Worm (Caenorhabditis elegans) whole organism, L1 larva: Measurements from ENCODE around the gene frpr-1.
A peak's percentile ranks its signal among the peaks of the same experiment; 100 is the strongest.

Experiments
- C16A3.4 ChIP-seq: fragments of 150-350 bp; optimal IDR thresholded peaks from 2 replicates; lab custom pipeline; 2014; ENCODE audit warnings: missing biosample characterization, missing genetic modification characterization
- C34B4.2 ChIP-seq: sonication (generic microtip); optimal IDR thresholded peaks from 2 replicates; lab custom pipeline; 2017; ENCODE audit warnings: mild to moderate bottlenecking, missing genetic modification characterization, missing compliant biosample characterization
- F16B12.6 ChIP-seq: fragments of 150-350 bp; optimal IDR thresholded peaks from 2 replicates; lab custom pipeline; 2014; ENCODE audit warnings: missing biosample characterization, missing genetic modification characterization
- aha-1 ChIP-seq: fragments of 150-350 bp; optimal IDR thresholded peaks from 2 replicates; lab custom pipeline; 2014; ENCODE audit warnings: missing biosample characterization, missing genetic modification characterization
- ceh-8 ChIP-seq: fragments of 200-800 bp; sonication (Bioruptor generic); optimal IDR thresholded peaks from 2 replicates; lab custom pipeline; 2018; ENCODE audit warnings: mild to moderate bottlenecking, missing genetic modification characterization, moderate library complexity, missing compliant biosample characterization
- ceh-82 ChIP-seq, 3 experiments: fragments of 150-350 bp in 1 of 3; sonication (generic microtip) in 2 of 3; optimal IDR thresholded peaks; 2 replicates each; lab custom pipeline; 2014 to 2017; ENCODE audit warnings: missing biosample characterization in 3 of 3, missing genetic modification characterization in 3 of 3
- ceh-90 ChIP-seq: sonication (generic microtip); optimal IDR thresholded peaks from 2 replicates; lab custom pipeline; 2016; ENCODE audit warnings: missing genetic modification characterization, missing compliant biosample characterization
- dpl-1 ChIP-seq, 3 experiments: fragments of 150-350 bp in 2 of 3; sonication (generic microtip) in 1 of 3; optimal IDR thresholded peaks; 2 replicates each; lab custom pipeline; 2014 to 2017; ENCODE audit warnings: missing biosample characterization in 3 of 3, missing genetic modification characterization in 3 of 3, missing genetic modification reagents in 3 of 3
- efl-1 ChIP-seq, 4 experiments: fragments of 150-350 bp; optimal IDR thresholded peaks in 3 of 4; peaks in 1 of 4; 1 replicate in 1 of 4; 2 replicates in 3 of 4; lab custom pipeline; 2014; ENCODE audit warnings: missing biosample characterization in 2 of 4, missing genetic modification characterization in 2 of 4, missing genetic modification reagents in 2 of 4
- efl-3 ChIP-seq: fragments of 200-800 bp; sonication (Bioruptor generic); optimal IDR thresholded peaks from 2 replicates; lab custom pipeline; 2018; ENCODE audit warnings: mild to moderate bottlenecking, missing genetic modification characterization, missing compliant biosample characterization
- egl-13 ChIP-seq: sonication (generic microtip); optimal IDR thresholded peaks from 2 replicates; lab custom pipeline; 2016; ENCODE audit warnings: missing genotype, missing genetic modification reagents, missing genetic modification characterization, missing compliant biosample characterization
- egl-27 ChIP-seq, 2 experiments: fragments of 150-350 bp in 1 of 2; sonication (generic microtip); optimal IDR thresholded peaks; 3 replicates each; lab custom pipeline; 2017 to 2018; ENCODE audit warnings: missing biosample characterization in 2 of 2, missing genetic modification characterization in 2 of 2, missing genetic modification reagents in 2 of 2
- elt-2 ChIP-seq: sonication (generic microtip); optimal IDR thresholded peaks from 2 replicates; lab custom pipeline; 2016; ENCODE audit warnings: missing genetic modification characterization, mild to moderate bottlenecking, inconsistent platforms, missing compliant biosample characterization, missing genetic modification reagents
- ets-5 ChIP-seq: fragments of 200-800 bp; sonication (Bioruptor generic); IDR thresholded peaks from 2 replicates; pipeline ENCODE4 v1.3.6; 2022; ENCODE audit warnings: missing genetic modification characterization, missing compliant biosample characterization
- fkh-4 ChIP-seq: sonication (generic microtip); optimal IDR thresholded peaks from 2 replicates; lab custom pipeline; 2016; ENCODE audit warnings: missing compliant biosample characterization, missing genetic modification characterization, borderline replicate concordance
- grh-1 ChIP-seq: fragments of 200-800 bp; sonication (Bioruptor generic); IDR thresholded peaks from 2 replicates; pipeline ENCODE4 v1.3.6; 2022; ENCODE audit warnings: missing genetic modification reagents, missing genetic modification characterization, missing compliant biosample characterization
- hlh-17 ChIP-seq: fragments of 200-800 bp; sonication (Bioruptor generic); optimal IDR thresholded peaks from 2 replicates; lab custom pipeline; 2018; ENCODE audit warnings: missing genetic modification characterization, mild to moderate bottlenecking, missing compliant biosample characterization, moderate library complexity, borderline replicate concordance
- hlh-4 ChIP-seq: sonication (generic microtip); optimal IDR thresholded peaks from 2 replicates; lab custom pipeline; 2016; ENCODE audit warnings: mild to moderate bottlenecking, missing genetic modification characterization, missing compliant biosample characterization
- hpl-2 ChIP-seq: fragments of 150-350 bp; optimal IDR thresholded peaks from 2 replicates; lab custom pipeline; 2014; ENCODE audit warnings: missing biosample characterization, missing genetic modification reagents, missing genetic modification characterization
- irx-1 ChIP-seq: sonication (generic microtip); optimal IDR thresholded peaks from 2 replicates; lab custom pipeline; 2016; ENCODE audit warnings: missing genetic modification characterization, missing compliant biosample characterization
- isw-1 ChIP-seq: fragments of 200-800 bp; sonication (Bioruptor generic); IDR thresholded peaks from 2 replicates; pipeline ENCODE4 v1.3.6; 2022; ENCODE audit warnings: missing genetic modification characterization, missing compliant biosample characterization
- lin-14 ChIP-seq: fragments of 200-800 bp; sonication (Bioruptor generic); optimal IDR thresholded peaks from 2 replicates; lab custom pipeline; 2018; ENCODE audit warnings: mild to moderate bottlenecking, missing genetic modification characterization, moderate library complexity, missing compliant biosample characterization
- lin-15B ChIP-seq: fragments of 150-350 bp; sonication (generic microtip); optimal IDR thresholded peaks from 3 replicates; lab custom pipeline; 2014; ENCODE audit warnings: missing biosample characterization, missing genetic modification characterization
- lin-35 ChIP-seq, 2 experiments: fragments of 150-350 bp; optimal IDR thresholded peaks; 2 replicates each; lab custom pipeline; 2014; ENCODE audit warnings: missing biosample characterization in 2 of 2, missing genetic modification characterization in 2 of 2, missing genetic modification reagents in 2 of 2
- lin-39 ChIP-seq: fragments of 150-350 bp; optimal IDR thresholded peaks from 2 replicates; lab custom pipeline; 2014; ENCODE audit warnings: missing biosample characterization, missing genetic modification reagents, missing genetic modification characterization
- mab-9 ChIP-seq: fragments of 200-800 bp; sonication (Bioruptor generic); IDR thresholded peaks from 2 replicates; pipeline ENCODE4 v1.3.6; 2022; ENCODE audit warnings: missing genetic modification reagents, missing genetic modification characterization, missing compliant biosample characterization
- mef-2 ChIP-seq: fragments of 150-350 bp; optimal IDR thresholded peaks from 2 replicates; lab custom pipeline; 2014; ENCODE audit warnings: missing biosample characterization, missing genetic modification characterization
- nhr-237 ChIP-seq: fragments of 150-350 bp; optimal IDR thresholded peaks from 2 replicates; lab custom pipeline; 2014; ENCODE audit warnings: missing biosample characterization, missing genetic modification characterization
- nhr-28 ChIP-seq: fragments of 150-350 bp; optimal IDR thresholded peaks from 2 replicates; lab custom pipeline; 2014; ENCODE audit warnings: missing biosample characterization, missing genetic modification characterization
- nhr-47 ChIP-seq: sonication (generic microtip); optimal IDR thresholded peaks from 2 replicates; lab custom pipeline; 2016; ENCODE audit warnings: mild to moderate bottlenecking, missing genetic modification characterization, moderate library complexity, missing compliant biosample characterization
- nhr-71 ChIP-seq: sonication (generic microtip); optimal IDR thresholded peaks from 2 replicates; lab custom pipeline; 2016; ENCODE audit warnings: mild to moderate bottlenecking, missing genetic modification characterization, moderate library complexity, missing compliant biosample characterization
- nhr-76 ChIP-seq: sonication (generic microtip); optimal IDR thresholded peaks from 2 replicates; lab custom pipeline; 2017; ENCODE audit warnings: missing biosample characterization, missing genetic modification characterization
- nhr-77 ChIP-seq: fragments of 150-350 bp; optimal IDR thresholded peaks from 2 replicates; lab custom pipeline; 2014; ENCODE audit warnings: missing biosample characterization, missing genetic modification characterization
- nhr-85 ChIP-seq: sonication (generic microtip); peaks from one replicate; lab custom pipeline; 2016; ENCODE audit warnings: missing genetic modification characterization, inconsistent platforms, missing compliant biosample characterization
- nhr-90 ChIP-seq: sonication (generic microtip); optimal IDR thresholded peaks from 2 replicates; lab custom pipeline; 2016; ENCODE audit warnings: mild to moderate bottlenecking, missing genetic modification characterization, missing compliant biosample characterization; ENCODE audit not compliant: poor library complexity
- pax-3 ChIP-seq: fragments of 200-800 bp; sonication (Bioruptor generic); optimal IDR thresholded peaks from 2 replicates; lab custom pipeline; 2018; ENCODE audit warnings: mild to moderate bottlenecking, missing genetic modification characterization, moderate library complexity, missing compliant biosample characterization
- pqm-1 ChIP-seq: sonication (generic microtip); optimal IDR thresholded peaks from 3 replicates; lab custom pipeline; 2017; ENCODE audit warnings: missing biosample characterization, missing genetic modification characterization
- snpc-4 ChIP-seq: fragments of 150-350 bp; optimal IDR thresholded peaks from 2 replicates; lab custom pipeline; 2014; ENCODE audit warnings: missing biosample characterization, missing genetic modification characterization
- snu-23 ChIP-seq: sonication (generic microtip); optimal IDR thresholded peaks from 2 replicates; lab custom pipeline; 2016; ENCODE audit warnings: missing genetic modification characterization, missing compliant biosample characterization
- sox-4 ChIP-seq: sonication (generic microtip); optimal IDR thresholded peaks from 2 replicates; lab custom pipeline; 2016; ENCODE audit warnings: missing genetic modification characterization, missing compliant biosample characterization
- sup-37 ChIP-seq: fragments of 200-800 bp; sonication (Bioruptor generic); optimal IDR thresholded peaks from 2 replicates; lab custom pipeline; 2018; ENCODE audit warnings: mild to moderate bottlenecking, missing genetic modification characterization, missing compliant biosample characterization
- swsn-7 ChIP-seq: sonication (generic microtip); optimal IDR thresholded peaks from 2 replicates; lab custom pipeline; 2016; ENCODE audit warnings: missing genetic modification characterization, missing compliant biosample characterization
- tbx-2 ChIP-seq: sonication (generic microtip); optimal IDR thresholded peaks from 2 replicates; lab custom pipeline; 2016; ENCODE audit warnings: missing genetic modification characterization, missing compliant biosample characterization
- tlp-1 ChIP-seq: fragments of 150-350 bp; optimal IDR thresholded peaks from 2 replicates; lab custom pipeline; 2014; ENCODE audit warnings: missing biosample characterization, missing genetic modification characterization
- unc-30 ChIP-seq: sonication (generic microtip); optimal IDR thresholded peaks from 2 replicates; lab custom pipeline; 2017; ENCODE audit warnings: missing biosample characterization, missing genetic modification characterization
- unc-62 ChIP-seq: fragments of 150-350 bp; optimal IDR thresholded peaks from 2 replicates; lab custom pipeline; 2014; ENCODE audit warnings: missing biosample characterization, missing genetic modification reagents, missing genetic modification characterization
- unc-86 ChIP-seq: sonication (generic microtip); optimal IDR thresholded peaks from 2 replicates; lab custom pipeline; 2016; ENCODE audit warnings: missing genetic modification characterization, missing compliant biosample characterization
- vab-15 ChIP-seq: sonication (generic microtip); optimal IDR thresholded peaks from 2 replicates; lab custom pipeline; 2017; ENCODE audit warnings: missing genotype, mild to moderate bottlenecking, missing genetic modification characterization, missing compliant biosample characterization
- xbp-1 ChIP-seq: sonication (generic microtip); optimal IDR thresholded peaks from 2 replicates; lab custom pipeline; 2016; ENCODE audit warnings: missing genetic modification characterization, missing compliant biosample characterization
- zag-1 ChIP-seq: fragments of 150-350 bp; optimal IDR thresholded peaks from 2 replicates; lab custom pipeline; 2014; ENCODE audit warnings: missing biosample characterization, missing genetic modification characterization
- ztf-11 ChIP-seq, 2 experiments: sonication (generic microtip); optimal IDR thresholded peaks; 2 replicates each; lab custom pipeline; 2016 to 2017; ENCODE audit warnings: missing genetic modification characterization in 2 of 2, missing biosample characterization in 1 of 2, missing compliant biosample characterization in 1 of 2

Gene frpr-1

ce11 chrX:8084669-8085068 lies 44.8 kb downstream of the frpr-1 start:
- 0 out of 2 replicates have a peak, but pooled peaks have one; percentile 8 for TF ChIP-seq grh-1 (GFP tag; lab: Robert Waterston, UW)
- no peak for TF ChIP-seq nhr-90 (tag; lab: Kevin White, UChicago)

- TF ChIP-seq xbp-1 (tag; lab: Kevin White, UChicago) (peak; percentile 31), lin-35 (GFP tag; optimal IDR thresholded peaks at IDR 0.05; lab: Kevin White, UChicago) (peak; percentile 10 to 76), unc-30 (no peak), ceh-82 (tag; optimal IDR thresholded peaks at IDR 0.05; lab: Kevin White, UChicago) (no peak), egl-13 (tag; lab: Kevin White, UChicago) (no peak), ceh-90 (no peak), irx-1 (tag; lab: Kevin White, UChicago) (peak; percentile 38), hpl-2 (GFP tag; lab: Kevin White, UChicago) (no peak), nhr-47 (peak; percentile 58), mab-9 (GFP tag; lab: Robert Waterston, UW) (no peak), nhr-237 (tag; lab: Kevin White, UChicago) (no peak), unc-62 (GFP tag; lab: Kevin White, UChicago) (no peak), snu-23 (GFP tag; lab: Kevin White, UChicago) (peak; percentile 82), ztf-11 (tag; optimal IDR thresholded peaks at IDR 0.05; lab: Kevin White, UChicago) (no peak), F16B12.6 (tag; lab: Kevin White, UChicago) (no peak), nhr-85 (peak; percentile 98), dpl-1 (GFP tag; optimal IDR thresholded peaks at IDR 0.05; lab: Kevin White, UChicago) (no peak), pqm-1 (tag; lab: Kevin White, UChicago) (no peak), hlh-4 (no peak), sup-37 (no peak), egl-27 (tag; optimal IDR thresholded peaks at IDR 0.05; lab: Kevin White, UChicago) (no peak), nhr-28 (tag; lab: Kevin White, UChicago) (no peak), fkh-4 (tag; lab: Kevin White, UChicago) (no peak), lin-39 (tag; lab: Kevin White, UChicago) (no peak), ceh-8 (GFP tag; lab: Kevin White, UChicago) (no peak), nhr-71 (peak; percentile 86), hlh-17 (no peak), lin-15B (tag; lab: Kevin White, UChicago) (no peak), tlp-1 (tag; lab: Kevin White, UChicago) (no peak), pax-3 (tag; lab: Kevin White, UChicago) (no peak), C34B4.2 (tag; lab: Kevin White, UChicago) (no peak), unc-86 (tag; lab: Kevin White, UChicago) (no peak), lin-14 (GFP tag; lab: Kevin White, UChicago) (peak; percentile 90), zag-1 (no peak), sox-4 (tag; lab: Kevin White, UChicago) (no peak), efl-3 (no peak), nhr-77 (tag; lab: Kevin White, UChicago) (no peak), nhr-90 (tag; lab: Kevin White, UChicago) (peak; percentile 88), C16A3.4 (tag; lab: Kevin White, UChicago) (peak; percentile 24), mef-2 (tag; lab: Kevin White, UChicago) (no peak), nhr-76 (tag; lab: Kevin White, UChicago) (no peak), tbx-2 (tag; lab: Kevin White, UChicago) (peak; percentile 57), elt-2 (tag; lab: Kevin White, UChicago) (peak; percentile 78), ets-5 (GFP tag; lab: Robert Waterston, UW) (no peak), snpc-4 (no peak), swsn-7 (tag; lab: Kevin White, UChicago) (peak; percentile 38), isw-1 (GFP tag; lab: Robert Waterston, UW) (no peak), efl-1 (optimal IDR thresholded peaks at IDR 0.05; lab: Kevin White, UChicago) (no peak), efl-1 (GFP tag; optimal IDR thresholded peaks at IDR 0.05 in 1 of 2; lab: Kevin White, UChicago) (peak in 1 of 2 experiments; percentile 58), aha-1 (tag; lab: Kevin White, UChicago) (no peak), vab-15 (tag; lab: Kevin White, UChicago) (no peak)
Observed at ce11 chrX:8083919-8084318, 45.5 kb downstream of the frpr-1 start, which contains the start of gene K07E3.4. Gene K07E3.4 (minus strand): TSS chrX:8084018.
